Fruit fly (Drosophila melanogaster): ENCODE results near the gene tmod.

DNA sequence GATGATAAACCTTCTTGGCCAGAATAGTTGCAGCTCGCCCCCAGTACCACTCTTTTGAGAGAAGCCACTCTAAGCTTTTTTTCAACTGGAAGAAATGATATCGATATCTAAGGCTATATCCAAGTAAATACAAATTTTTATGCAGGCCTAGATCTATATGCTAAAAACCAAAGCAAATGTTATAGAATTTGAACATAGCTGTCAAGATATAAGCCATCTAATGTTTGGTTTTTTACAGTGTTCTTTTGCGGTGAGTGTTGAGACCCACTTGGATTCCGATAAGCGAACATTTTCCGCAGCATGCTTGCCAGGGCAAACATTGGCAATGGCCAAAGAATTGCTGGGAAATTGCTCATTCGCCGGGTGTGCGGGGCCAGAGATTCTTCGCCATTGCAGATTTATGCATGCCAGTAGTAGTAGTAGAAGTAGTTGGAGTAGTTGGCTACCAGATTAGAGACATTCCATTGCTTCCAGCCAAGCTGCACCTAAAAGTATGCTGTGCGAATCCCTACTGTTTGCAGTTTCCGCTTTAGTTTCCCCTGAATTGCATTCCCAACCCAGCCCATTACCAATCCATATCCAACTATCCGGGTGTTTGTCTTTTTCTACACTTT, 3.6 kb upstream of the tmod start:
- TF ChIP-seq CG8478 (optimal IDR thresholded peaks at IDR 0.05): no peak
- no peak for TF ChIP-seq CTCF (optimal IDR thresholded peaks at IDR 0.05)
